Fruit fly (Drosophila melanogaster) whole organism, embryonic: ENCODE results near the gene Prx5.
A peak's percentile ranks its signal among the peaks of the same experiment; 100 is the strongest.

Source experiments
- Atf3 ChIP-seq: fragments of 200-800 bp; sonication (Bioruptor generic); optimal IDR thresholded peaks from 3 replicates; lab custom pipeline; 2016; ENCODE audit warnings: missing biosample characterization, missing genetic modification characterization
- CG10543 ChIP-seq: fragments of 200-800 bp; sonication (Bioruptor generic); optimal IDR thresholded peaks from 3 replicates; lab custom pipeline; 2017; ENCODE audit warnings: missing biosample characterization, mild to moderate bottlenecking, missing genetic modification characterization, moderate library complexity
- CG11085 ChIP-seq: fragments of 200-800 bp; sonication (Bioruptor generic); IDR thresholded peaks from 2 replicates; pipeline ENCODE4 v1.3.6; 2022; ENCODE audit warnings: missing biosample characterization, missing genetic modification characterization
- CG11695 ChIP-seq: fragments of 200-800 bp; sonication (Bioruptor generic); IDR thresholded peaks from 3 replicates; pipeline ENCODE4 v1.3.6; 2022; ENCODE audit warnings: missing biosample characterization, missing genetic modification characterization
- CG12104 ChIP-seq: fragments of 200-800 bp; sonication (Bioruptor generic); optimal IDR thresholded peaks from 3 replicates; lab custom pipeline; 2016; ENCODE audit warnings: missing biosample characterization, missing genetic modification characterization
- CG13296 ChIP-seq: fragments of 200-800 bp; sonication (Bioruptor generic); optimal IDR thresholded peaks from 3 replicates; lab custom pipeline; 2018; ENCODE audit warnings: missing biosample characterization, mild to moderate bottlenecking, missing genetic modification characterization
- CG14441 ChIP-seq: fragments of 200-800 bp; sonication (Bioruptor generic); IDR thresholded peaks from 2 replicates; pipeline ENCODE4 v1.3.6; 2022; ENCODE audit warnings: missing biosample characterization, missing genetic modification characterization
- CG16779 ChIP-seq: fragments of 200-800 bp; sonication (Bioruptor generic); IDR thresholded peaks from 2 replicates; pipeline ENCODE4 v1.3.6; 2022; ENCODE audit warnings: missing biosample characterization, missing genetic modification characterization
- CG17361 ChIP-seq: fragments of 200-800 bp; sonication (Bioruptor generic); IDR thresholded peaks from 3 replicates; pipeline ENCODE4 v1.3.6; 2022; ENCODE audit warnings: missing biosample characterization, missing genetic modification characterization
- CG1792 ChIP-seq: fragments of 200-800 bp; sonication (Bioruptor generic); optimal IDR thresholded peaks from 2 replicates; lab custom pipeline; 2016; ENCODE audit warnings: missing biosample characterization, missing genetic modification characterization
- CG18599 ChIP-seq: fragments of 200-800 bp; sonication (Bioruptor generic); optimal IDR thresholded peaks from 3 replicates; lab custom pipeline; 2017; ENCODE audit warnings: missing biosample characterization, missing genetic modification characterization, mild to moderate bottlenecking, moderate library complexity, missing genetic modification reagents
- CG2678 ChIP-seq: fragments of 200-800 bp; sonication (Bioruptor generic); optimal IDR thresholded peaks from 3 replicates; lab custom pipeline; 2019; ENCODE audit warnings: missing biosample characterization, mild to moderate bottlenecking, missing genetic modification characterization, moderate library complexity
- CG32772 ChIP-seq: fragments of 200-800 bp; sonication (Bioruptor generic); IDR thresholded peaks from 2 replicates; pipeline ENCODE4 v1.3.6; 2022; ENCODE audit warnings: missing biosample characterization, missing genetic modification characterization
- CG3995 ChIP-seq: fragments of 200-800 bp; sonication (Bioruptor generic); optimal IDR thresholded peaks from 3 replicates; lab custom pipeline; 2016; ENCODE audit warnings: missing biosample characterization, missing genetic modification characterization
- CG4707 ChIP-seq: fragments of 200-800 bp; sonication (Bioruptor generic); optimal IDR thresholded peaks from 2 replicates; lab custom pipeline; 2018; ENCODE audit warnings: missing biosample characterization, mild to moderate bottlenecking, missing genetic modification characterization, moderate library complexity
- CG5180 ChIP-seq: fragments of 200-800 bp; sonication (Bioruptor generic); optimal IDR thresholded peaks from 3 replicates; lab custom pipeline; 2017; ENCODE audit warnings: missing biosample characterization, missing genetic modification characterization, mild to moderate bottlenecking, moderate library complexity, missing genetic modification reagents
- CG6791 ChIP-seq: fragments of 200-800 bp; sonication (Bioruptor generic); IDR thresholded peaks from 3 replicates; pipeline ENCODE4 v1.3.6; 2022; ENCODE audit warnings: missing biosample characterization, missing genetic modification characterization; ENCODE audit not compliant: partially characterized antibody
- CG8281 ChIP-seq: fragments of 200-800 bp; sonication (Bioruptor generic); optimal IDR thresholded peaks from 2 replicates; lab custom pipeline; 2018; ENCODE audit warnings: missing biosample characterization, mild to moderate bottlenecking, missing genetic modification characterization, moderate library complexity
- CG8388 ChIP-seq: fragments of 200-800 bp; sonication (Bioruptor generic); optimal IDR thresholded peaks from 2 replicates; lab custom pipeline; 2019; ENCODE audit warnings: missing biosample characterization, mild to moderate bottlenecking, missing genetic modification characterization, moderate library complexity
- CG8944 ChIP-seq: fragments of 200-800 bp; sonication (Bioruptor generic); optimal IDR thresholded peaks from 3 replicates; lab custom pipeline; 2016; ENCODE audit warnings: missing biosample characterization, missing genetic modification characterization
- CkIIα-i1 ChIP-seq: fragments of 200-800 bp; sonication (Bioruptor generic); IDR thresholded peaks from 2 replicates; pipeline ENCODE4 v1.3.6; 2022; ENCODE audit warnings: missing biosample characterization, missing genetic modification characterization
- CoRest ChIP-seq: fragments of 200-800 bp; sonication (Bioruptor generic); optimal IDR thresholded peaks from 3 replicates; lab custom pipeline; 2018; ENCODE audit warnings: missing biosample characterization, mild to moderate bottlenecking, missing genetic modification characterization, moderate library complexity
- CrebB ChIP-seq: fragments of 200-800 bp; sonication (Bioruptor generic); optimal IDR thresholded peaks from 3 replicates; lab custom pipeline; 2018; ENCODE audit warnings: missing biosample characterization, mild to moderate bottlenecking, missing genetic modification characterization
- Dad ChIP-seq: fragments of 200-800 bp; sonication (Bioruptor generic); optimal IDR thresholded peaks from 3 replicates; lab custom pipeline; 2016; ENCODE audit warnings: missing biosample characterization, missing genetic modification characterization
- Doc2 ChIP-seq: fragments of 200-800 bp; sonication (Bioruptor generic); IDR thresholded peaks from 2 replicates; pipeline ENCODE4 v1.3.6; 2022; ENCODE audit warnings: missing biosample characterization, missing genetic modification characterization
- Dp ChIP-seq: fragments of 200-800 bp; sonication (Bioruptor generic); optimal IDR thresholded peaks from 2 replicates; lab custom pipeline; 2018; ENCODE audit warnings: missing biosample characterization, mild to moderate bottlenecking, missing genetic modification characterization, moderate library complexity
- Drgx ChIP-seq: fragments of 200-800 bp; sonication (Bioruptor generic); IDR thresholded peaks from 2 replicates; pipeline ENCODE4 v1.3.6; 2022; ENCODE audit warnings: missing biosample characterization, missing genetic modification characterization
- Gsc ChIP-seq: fragments of 200-800 bp; sonication (Bioruptor generic); IDR thresholded peaks from 2 replicates; pipeline ENCODE4 v1.3.6; 2022; ENCODE audit warnings: missing biosample characterization, missing genetic modification characterization
- Mrtf ChIP-seq: fragments of 200-800 bp; sonication (Bioruptor generic); IDR thresholded peaks from 3 replicates; pipeline ENCODE4 v1.3.6; 2022; ENCODE audit warnings: missing biosample characterization, missing genetic modification characterization
- Nf-YB ChIP-seq: fragments of 200-800 bp; sonication (Bioruptor generic); optimal IDR thresholded peaks from 3 replicates; lab custom pipeline; 2019; ENCODE audit warnings: missing biosample characterization, mild to moderate bottlenecking, missing genetic modification characterization, moderate library complexity
- Oli ChIP-seq: fragments of 200-800 bp; sonication (Bioruptor generic); optimal IDR thresholded peaks from 2 replicates; lab custom pipeline; 2018; ENCODE audit warnings: missing biosample characterization, mild to moderate bottlenecking, missing genetic modification characterization, moderate library complexity
- Ravus ChIP-seq: fragments of 200-800 bp; sonication (Bioruptor generic); IDR thresholded peaks from 2 replicates; pipeline ENCODE4 v1.3.6; 2022; ENCODE audit warnings: missing biosample characterization, missing genetic modification characterization
- Rfx ChIP-seq: fragments of 200-800 bp; sonication (Bioruptor generic); IDR thresholded peaks from 2 replicates; pipeline ENCODE4 v1.3.6; 2022; ENCODE audit warnings: missing biosample characterization, missing genetic modification characterization
- Tbp ChIP-seq: fragments of >200 bp; optimal IDR thresholded peaks from 2 replicates; lab custom pipeline; 2018; ENCODE audit warnings: missing biosample characterization, missing genetic modification characterization
- Trl ChIP-seq, 3 experiments: fragments of >200 bp in 2 of 3; fragments of 200-800 bp in 1 of 3; sonication (Bioruptor generic) in 1 of 3; optimal IDR thresholded peaks; 2 replicates in 1 of 3; 3 replicates in 2 of 3; lab custom pipeline; 2016 to 2017; ENCODE audit warnings: missing biosample characterization in 1 of 3, missing genetic modification characterization in 1 of 3
- bigmax ChIP-seq: fragments of 200-800 bp; sonication (Bioruptor generic); optimal IDR thresholded peaks from 2 replicates; lab custom pipeline; 2018; ENCODE audit warnings: missing biosample characterization, mild to moderate bottlenecking, missing genetic modification characterization
- bsh ChIP-seq, 2 experiments: fragments of 200-800 bp; sonication (Bioruptor generic); optimal IDR thresholded peaks; 2 replicates each; lab custom pipeline; 2017 to 2018; ENCODE audit warnings: mild to moderate bottlenecking in 2 of 2, missing biosample characterization in 2 of 2, missing genetic modification characterization in 2 of 2, moderate library complexity in 1 of 2
- cato ChIP-seq: fragments of 200-800 bp; sonication (Bioruptor generic); optimal IDR thresholded peaks from 2 replicates; lab custom pipeline; 2016; ENCODE audit warnings: missing biosample characterization, missing genetic modification characterization, borderline replicate concordance
- caup ChIP-seq: fragments of 200-800 bp; sonication (Bioruptor generic); optimal IDR thresholded peaks from 3 replicates; lab custom pipeline; 2017; ENCODE audit warnings: missing biosample characterization, mild to moderate bottlenecking, missing genetic modification characterization, moderate library complexity; ENCODE audit not compliant: severe bottlenecking
- hkb ChIP-seq, 2 experiments: fragments of 200-800 bp in 1 of 2; fragments of >200 bp in 1 of 2; sonication (Bioruptor generic) in 1 of 2; IDR thresholded peaks in 1 of 2; optimal IDR thresholded peaks in 1 of 2; 2 replicates each; pipeline versions ENCODE4 v1.3.6 to Lab custom; 2017 to 2022; ENCODE audit warnings: missing biosample characterization in 1 of 2, missing genetic modification characterization in 1 of 2
- hth ChIP-seq: fragments of >200 bp; optimal IDR thresholded peaks from 2 replicates; lab custom pipeline; 2017; ENCODE audit warnings: inconsistent platforms
- lab ChIP-seq: fragments of 200-800 bp; sonication (Bioruptor generic); optimal IDR thresholded peaks from 3 replicates; lab custom pipeline; 2017; ENCODE audit warnings: missing biosample characterization, missing genetic modification characterization, mild to moderate bottlenecking, moderate library complexity, missing genetic modification reagents
- rib ChIP-seq: fragments of 200-800 bp; sonication (Bioruptor generic); IDR thresholded peaks from 2 replicates; pipeline ENCODE4 v1.3.6; 2022; ENCODE audit warnings: missing biosample characterization, missing genetic modification characterization
- slou ChIP-seq: fragments of 200-800 bp; sonication (Bioruptor generic); optimal IDR thresholded peaks from 3 replicates; lab custom pipeline; 2016; ENCODE audit warnings: missing biosample characterization, missing genetic modification characterization
- slp2 ChIP-seq: fragments of 200-800 bp; sonication (Bioruptor generic); optimal IDR thresholded peaks from 2 replicates; lab custom pipeline; 2016; ENCODE audit warnings: missing biosample characterization, missing genetic modification characterization
- so ChIP-seq: fragments of 200-800 bp; sonication (Bioruptor generic); IDR thresholded peaks from 3 replicates; pipeline ENCODE4 v1.3.6; 2022; ENCODE audit warnings: missing biosample characterization, missing genetic modification characterization
- sr ChIP-seq: fragments of 200-800 bp; sonication (Bioruptor generic); IDR thresholded peaks from 3 replicates; pipeline ENCODE4 v1.3.6; 2022; ENCODE audit warnings: missing biosample characterization, missing genetic modification characterization
- twi ChIP-seq: fragments of 200-800 bp; optimal IDR thresholded peaks from 2 replicates; lab custom pipeline; 2019; ENCODE audit warnings: missing biosample characterization, mild to moderate bottlenecking, missing genetic modification characterization, moderate library complexity
- unpg ChIP-seq: fragments of 200-800 bp; sonication (Bioruptor generic); optimal IDR thresholded peaks from 3 replicates; lab custom pipeline; 2018; ENCODE audit warnings: missing biosample characterization, mild to moderate bottlenecking, missing genetic modification characterization, moderate library complexity

The Prx5 gene

DNA sequence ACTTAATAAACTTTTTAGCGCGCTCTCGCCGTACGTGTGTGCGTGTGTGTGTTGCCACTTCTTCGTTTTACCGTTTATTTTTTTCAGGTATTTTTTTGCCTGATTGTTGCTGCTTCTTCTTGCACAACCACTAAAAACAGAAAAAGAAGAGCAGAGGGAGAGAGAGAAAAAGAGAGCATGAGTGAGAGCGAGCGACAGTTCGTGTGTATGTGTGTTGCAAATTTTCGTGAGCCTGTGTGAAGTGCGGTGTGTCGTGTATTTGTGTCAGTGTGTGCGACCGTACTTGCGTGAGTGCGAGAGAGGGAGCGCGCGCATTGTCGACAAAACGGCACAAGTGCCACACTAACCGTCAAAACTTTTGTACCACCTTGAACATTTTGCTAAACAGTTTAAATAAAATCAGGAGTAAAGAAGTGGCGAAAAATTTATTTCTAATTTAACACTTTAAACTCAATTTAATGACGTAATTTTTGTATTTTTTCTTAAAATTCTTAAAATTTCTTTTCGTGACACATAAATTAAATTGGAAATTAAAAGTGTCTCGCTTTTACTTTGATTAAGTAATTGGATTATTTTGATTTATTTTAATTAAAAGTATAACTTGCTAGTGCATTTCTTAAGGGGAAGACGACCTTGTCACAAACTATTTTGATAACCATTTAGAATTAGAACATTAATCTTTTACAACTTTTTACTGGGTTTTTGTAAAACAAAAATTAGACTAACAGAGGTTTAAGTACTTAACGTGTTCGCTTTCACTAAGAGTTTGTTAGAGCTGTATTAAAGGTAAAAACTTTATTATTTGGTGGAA lies 30.1 kb upstream of the Prx5 start (continued):
- no peak for TF ChIP-seq CG8944
- TF ChIP-seq CG5180, result no peak
- no peak for TF ChIP-seq Dad (GFP tag; lab: Kevin White, UChicago)
- TF ChIP-seq CG14441 (GFP tag; lab: Robert Waterston, UW), result no peak
- peak; percentile 50 for TF ChIP-seq slp2 (GFP tag; lab: Kevin White, UChicago)
- no peak for TF ChIP-seq CG32772
- peak; percentile 77 for TF ChIP-seq Oli (tag; lab: Kevin White, UChicago)
- TF ChIP-seq cato (GFP tag; lab: Kevin White, UChicago), result peak; percentile 44
- TF ChIP-seq CG8388 (GFP tag; lab: Kevin White, UChicago), result peak; percentile 100
- TF ChIP-seq CoRest (tag; lab: Kevin White, UChicago), result peak; percentile 86
- peak; percentile 80 for TF ChIP-seq CG2678 (tag; lab: Kevin White, UChicago)
- peak; percentile 5 for TF ChIP-seq Atf3 (GFP tag; lab: Kevin White, UChicago)
- TF ChIP-seq CG3995, result no peak
- peak; percentile 5 for TF ChIP-seq CG8281
- TF ChIP-seq Mrtf (GFP tag; lab: Robert Waterston, UW), result no peak
- no peak for TF ChIP-seq Tbp (GFP tag; lab: Kevin White, UChicago)
- no peak for TF ChIP-seq rib
- TF ChIP-seq sr (GFP tag; lab: Robert Waterston, UW), result no peak
- TF ChIP-seq CG17361 (GFP tag; lab: Robert Waterston, UW), result no peak
- TF ChIP-seq CG12104 (GFP tag; lab: Kevin White, UChicago), result peak; percentile 59
- peak; percentile 59 for TF ChIP-seq CrebB (tag; lab: Kevin White, UChicago)
- peak; percentile 48 for TF ChIP-seq lab (GFP tag; lab: Kevin White, UChicago)
- no peak for TF ChIP-seq Ravus
- no peak for TF ChIP-seq CG11695 (GFP tag; lab: Robert Waterston, UW)
- TF ChIP-seq bsh (GFP tag; optimal IDR thresholded peaks at IDR 0.05; lab: Kevin White, UChicago), result peak; percentile 67 to 93
- TF ChIP-seq CG16779, result no peak
- peak; percentile 31 for TF ChIP-seq Nf-YB
- no peak for TF ChIP-seq slou (GFP tag; lab: Kevin White, UChicago)
- TF ChIP-seq Drgx, result no peak
- TF ChIP-seq CG1792 (GFP tag; lab: Kevin White, UChicago), result no peak
- no peak for TF ChIP-seq hth (lab: Kevin White, UChicago)
- TF ChIP-seq bigmax (GFP tag; lab: Kevin White, UChicago), result no peak
- TF ChIP-seq Doc2 (GFP tag; lab: Robert Waterston, UW), result no peak
- peak; percentile 58 for TF ChIP-seq unpg (GFP tag; lab: Kevin White, UChicago)
- no peak for TF ChIP-seq Rfx (GFP tag; lab: Robert Waterston, UW)
- TF ChIP-seq CG4707, result no peak
- no peak for TF ChIP-seq CkIIα-i1
- TF ChIP-seq CG11085, result no peak
- peak; percentile 97 to 99 for TF ChIP-seq Trl (optimal IDR thresholded peaks at IDR 0.05; lab: Kevin White, UChicago)
- TF ChIP-seq Trl (GFP tag; optimal IDR thresholded peaks at IDR 0.05; lab: Kevin White, UChicago), result peak; percentile 42
- TF ChIP-seq CG10543 (GFP tag; lab: Kevin White, UChicago), result peak; percentile 51
- TF ChIP-seq Dp (GFP tag; lab: Kevin White, UChicago), result peak; percentile 16
- no peak for TF ChIP-seq so (GFP tag; lab: Robert Waterston, UW)
- no peak for TF ChIP-seq hkb (optimal IDR thresholded peaks at IDR 0.05; lab: Kevin White, UChicago)
- TF ChIP-seq hkb (GFP tag; IDR thresholded peaks at IDR 0.05; lab: Robert Waterston, UW), result no peak
- TF ChIP-seq CG13296, result peak; percentile 39
- no peak for TF ChIP-seq Gsc (GFP tag; lab: Robert Waterston, UW)
- peak; percentile 71 for TF ChIP-seq CG18599 (GFP tag; lab: Kevin White, UChicago)
- no peak for TF ChIP-seq CG6791
- peak; percentile 34 for TF ChIP-seq caup (GFP tag; lab: Kevin White, UChicago)
- TF ChIP-seq twi (tag; lab: Kevin White, UChicago), result no peak
